Worm (Caenorhabditis elegans) whole organism, L1 larva: ENCODE measurements around the gene C25E10.13.

Source experiments
- C04F5.9 ChIP-seq: sonication (generic microtip); optimal IDR thresholded peaks from 2 replicates; lab custom pipeline; 2016; ENCODE audit warnings: missing genetic modification characterization, missing compliant biosample characterization
- C34B4.2 ChIP-seq: sonication (generic microtip); optimal IDR thresholded peaks from 2 replicates; lab custom pipeline; 2017; ENCODE audit warnings: mild to moderate bottlenecking, missing genetic modification characterization, missing compliant biosample characterization
- blmp-1 ChIP-seq: fragments of 150-350 bp; optimal IDR thresholded peaks from 2 replicates; lab custom pipeline; 2014; ENCODE audit warnings: missing biosample characterization, missing genetic modification characterization
- ceh-88 ChIP-seq: fragments of 200-800 bp; sonication (Bioruptor generic); IDR thresholded peaks from 2 replicates; pipeline ENCODE4 v1.3.6; 2022; ENCODE audit warnings: missing genetic modification characterization, missing compliant biosample characterization
- dsc-1 ChIP-seq: sonication (generic microtip); optimal IDR thresholded peaks from 2 replicates; lab custom pipeline; 2016; ENCODE audit warnings: mild to moderate bottlenecking, missing genetic modification characterization, missing compliant biosample characterization
- efl-1 ChIP-seq, 4 experiments: fragments of 150-350 bp; optimal IDR thresholded peaks in 3 of 4; peaks in 1 of 4; 1 replicate in 1 of 4; 2 replicates in 3 of 4; lab custom pipeline; 2014; ENCODE audit warnings: missing biosample characterization in 2 of 4, missing genetic modification characterization in 2 of 4, missing genetic modification reagents in 2 of 4
- elt-2 ChIP-seq: sonication (generic microtip); optimal IDR thresholded peaks from 2 replicates; lab custom pipeline; 2016; ENCODE audit warnings: missing genetic modification characterization, mild to moderate bottlenecking, inconsistent platforms, missing compliant biosample characterization, missing genetic modification reagents
- fkh-4 ChIP-seq: sonication (generic microtip); optimal IDR thresholded peaks from 2 replicates; lab custom pipeline; 2016; ENCODE audit warnings: missing compliant biosample characterization, missing genetic modification characterization, borderline replicate concordance
- fkh-8 ChIP-seq: sonication (generic microtip); optimal IDR thresholded peaks from 2 replicates; lab custom pipeline; 2016; ENCODE audit warnings: mild to moderate bottlenecking, missing genetic modification characterization, missing compliant biosample characterization
- fos-1 ChIP-seq: fragments of 150-350 bp; optimal IDR thresholded peaks from 2 replicates; lab custom pipeline; 2014; ENCODE audit warnings: missing biosample characterization, missing genetic modification characterization
- hlh-17 ChIP-seq: fragments of 200-800 bp; sonication (Bioruptor generic); optimal IDR thresholded peaks from 2 replicates; lab custom pipeline; 2018; ENCODE audit warnings: missing genetic modification characterization, mild to moderate bottlenecking, missing compliant biosample characterization, moderate library complexity, borderline replicate concordance
- hpl-2 ChIP-seq: fragments of 150-350 bp; optimal IDR thresholded peaks from 2 replicates; lab custom pipeline; 2014; ENCODE audit warnings: missing biosample characterization, missing genetic modification reagents, missing genetic modification characterization
- irx-1 ChIP-seq: sonication (generic microtip); optimal IDR thresholded peaks from 2 replicates; lab custom pipeline; 2016; ENCODE audit warnings: missing genetic modification characterization, missing compliant biosample characterization
- lin-13 ChIP-seq: fragments of 150-350 bp; optimal IDR thresholded peaks from 2 replicates; lab custom pipeline; 2014; ENCODE audit warnings: missing biosample characterization, missing genetic modification reagents, missing genetic modification characterization
- lin-14 ChIP-seq: fragments of 200-800 bp; sonication (Bioruptor generic); optimal IDR thresholded peaks from 2 replicates; lab custom pipeline; 2018; ENCODE audit warnings: mild to moderate bottlenecking, missing genetic modification characterization, moderate library complexity, missing compliant biosample characterization
- lin-15B ChIP-seq: fragments of 150-350 bp; sonication (generic microtip); optimal IDR thresholded peaks from 3 replicates; lab custom pipeline; 2014; ENCODE audit warnings: missing biosample characterization, missing genetic modification characterization
- lin-35 ChIP-seq, 2 experiments: fragments of 150-350 bp; optimal IDR thresholded peaks; 2 replicates each; lab custom pipeline; 2014; ENCODE audit warnings: missing biosample characterization in 2 of 2, missing genetic modification characterization in 2 of 2, missing genetic modification reagents in 2 of 2
- lsy-2 ChIP-seq, 2 experiments: fragments of 150-350 bp; optimal IDR thresholded peaks; 2 replicates each; lab custom pipeline; 2014; ENCODE audit warnings: missing biosample characterization in 2 of 2, missing genetic modification characterization in 2 of 2
- mab-9 ChIP-seq: fragments of 200-800 bp; sonication (Bioruptor generic); IDR thresholded peaks from 2 replicates; pipeline ENCODE4 v1.3.6; 2022; ENCODE audit warnings: missing genetic modification reagents, missing genetic modification characterization, missing compliant biosample characterization
- mdl-1 ChIP-seq, 2 experiments: fragments of 150-350 bp; optimal IDR thresholded peaks; 2 replicates each; lab custom pipeline; 2014 to 2017; ENCODE audit warnings: missing biosample characterization in 2 of 2, missing genetic modification characterization in 2 of 2, inconsistent platforms in 1 of 2
- nhr-19 ChIP-seq: fragments of 200-800 bp; sonication (Bioruptor generic); conservative IDR thresholded peaks from 2 replicates; pipeline ENCODE4 v1.3.6; 2022; ENCODE audit warnings: missing genetic modification characterization, missing compliant biosample characterization
- nhr-20 ChIP-seq: sonication (generic microtip); optimal IDR thresholded peaks from 2 replicates; lab custom pipeline; 2016; ENCODE audit warnings: mild to moderate bottlenecking, missing genetic modification characterization, missing compliant biosample characterization
- nhr-47 ChIP-seq: sonication (generic microtip); optimal IDR thresholded peaks from 2 replicates; lab custom pipeline; 2016; ENCODE audit warnings: mild to moderate bottlenecking, missing genetic modification characterization, moderate library complexity, missing compliant biosample characterization
- nhr-71 ChIP-seq: sonication (generic microtip); optimal IDR thresholded peaks from 2 replicates; lab custom pipeline; 2016; ENCODE audit warnings: mild to moderate bottlenecking, missing genetic modification characterization, moderate library complexity, missing compliant biosample characterization
- nhr-76 ChIP-seq: sonication (generic microtip); optimal IDR thresholded peaks from 2 replicates; lab custom pipeline; 2017; ENCODE audit warnings: missing biosample characterization, missing genetic modification characterization
- nhr-77 ChIP-seq: fragments of 150-350 bp; optimal IDR thresholded peaks from 2 replicates; lab custom pipeline; 2014; ENCODE audit warnings: missing biosample characterization, missing genetic modification characterization
- nhr-85 ChIP-seq: sonication (generic microtip); peaks from one replicate; lab custom pipeline; 2016; ENCODE audit warnings: missing genetic modification characterization, inconsistent platforms, missing compliant biosample characterization
- nhr-90 ChIP-seq: sonication (generic microtip); optimal IDR thresholded peaks from 2 replicates; lab custom pipeline; 2016; ENCODE audit warnings: mild to moderate bottlenecking, missing genetic modification characterization, missing compliant biosample characterization; ENCODE audit not compliant: poor library complexity
- pax-3 ChIP-seq: fragments of 200-800 bp; sonication (Bioruptor generic); optimal IDR thresholded peaks from 2 replicates; lab custom pipeline; 2018; ENCODE audit warnings: mild to moderate bottlenecking, missing genetic modification characterization, moderate library complexity, missing compliant biosample characterization
- swsn-7 ChIP-seq: sonication (generic microtip); optimal IDR thresholded peaks from 2 replicates; lab custom pipeline; 2016; ENCODE audit warnings: missing genetic modification characterization, missing compliant biosample characterization
- unc-30 ChIP-seq: sonication (generic microtip); optimal IDR thresholded peaks from 2 replicates; lab custom pipeline; 2017; ENCODE audit warnings: missing biosample characterization, missing genetic modification characterization
- unc-62 ChIP-seq: fragments of 150-350 bp; optimal IDR thresholded peaks from 2 replicates; lab custom pipeline; 2014; ENCODE audit warnings: missing biosample characterization, missing genetic modification reagents, missing genetic modification characterization

The C25E10.13 gene

DNA sequence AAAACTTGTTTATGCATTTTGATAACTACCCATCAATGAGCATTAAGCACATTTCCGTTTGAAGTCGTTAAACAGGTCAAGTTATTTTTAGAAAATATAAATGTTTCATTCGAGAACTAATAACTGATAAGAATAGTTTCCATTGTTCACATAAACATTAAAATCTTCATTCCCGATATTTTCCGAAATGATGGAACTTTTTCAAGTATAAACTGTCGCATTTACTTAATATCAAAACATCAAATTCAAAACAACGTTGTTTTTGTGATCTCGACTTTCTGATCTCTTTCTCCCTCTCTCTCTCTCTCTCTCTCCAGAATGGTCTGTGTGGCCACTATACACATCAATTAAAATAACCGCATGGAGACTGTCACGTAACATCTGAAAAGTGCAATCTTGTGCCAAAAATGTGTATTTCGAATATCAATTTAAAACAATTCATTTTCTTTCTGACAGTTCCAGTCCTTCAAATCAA lies 14.9 kb downstream of the C25E10.13 start (continued):
- TF ChIP-seq irx-1 (tag; lab: Kevin White, UChicago) (no peak), C04F5.9 (tag; lab: Kevin White, UChicago) (no peak), mab-9 (GFP tag; lab: Robert Waterston, UW) (no peak)

DNA sequence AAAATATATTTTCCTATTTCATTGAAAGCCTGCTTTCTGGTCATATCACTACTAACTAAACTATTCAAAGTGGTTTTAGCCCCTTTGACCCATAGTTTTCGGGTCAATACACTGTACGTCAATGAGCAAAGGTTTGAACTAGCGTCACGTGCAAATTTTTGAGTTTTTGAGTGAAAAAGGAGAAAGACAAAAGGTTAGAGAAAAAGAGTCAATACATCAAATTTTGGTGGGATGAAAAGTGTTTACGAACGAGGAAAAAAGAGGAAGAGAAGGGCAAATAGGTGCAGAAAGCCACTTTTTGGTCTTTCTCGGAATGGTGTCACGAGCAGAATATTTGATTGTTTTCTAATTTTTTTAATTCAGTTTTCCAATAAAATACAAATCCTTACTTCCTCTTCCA lies 16.3 kb downstream of the C25E10.13 start:
- TF ChIP-seq lin-35 (GFP tag; optimal IDR thresholded peaks at IDR 0.05; lab: Kevin White, UChicago), result peak in 1 of 2 experiments; percentile 16
- TF ChIP-seq fkh-8, result peak; percentile 42
- TF ChIP-seq nhr-20 (tag; lab: Kevin White, UChicago), result peak; percentile 46
- no peak for TF ChIP-seq hpl-2 (GFP tag; lab: Kevin White, UChicago)
- peak; percentile 38 for TF ChIP-seq nhr-90
- peak; percentile 7 for TF ChIP-seq dsc-1
- TF ChIP-seq elt-2 (tag; lab: Kevin White, UChicago), result peak; percentile 15
- no peak for TF ChIP-seq lin-15B (tag; lab: Kevin White, UChicago)
- peak; percentile 34 for TF ChIP-seq nhr-77
- no peak for TF ChIP-seq fkh-4 (tag; lab: Kevin White, UChicago)
- no peak for TF ChIP-seq ceh-88 (GFP tag; lab: Robert Waterston, UW)
- TF ChIP-seq lsy-2 (tag; optimal IDR thresholded peaks at IDR 0.05; lab: Kevin White, UChicago), result peak; percentile 4 to 35
- peak in 1 of 2 experiments; percentile 68 for TF ChIP-seq mdl-1 (tag; optimal IDR thresholded peaks at IDR 0.05; lab: Kevin White, UChicago)
- TF ChIP-seq nhr-19 (GFP tag; lab: Robert Waterston, UW), result peak; percentile 33; the same call in 1 of the 2 replicates
- peak; percentile 47 for TF ChIP-seq nhr-47 (tag; lab: Kevin White, UChicago)
- no peak for TF ChIP-seq efl-1 (optimal IDR thresholded peaks at IDR 0.05; lab: Kevin White, UChicago)
- peak in 1 of 2 experiments; percentile 87 for TF ChIP-seq efl-1 (GFP tag; optimal IDR thresholded peaks at IDR 0.05 in 1 of 2; lab: Kevin White, UChicago)
- peak; percentile 53 for TF ChIP-seq nhr-71 (tag; lab: Kevin White, UChicago)
- no peak for TF ChIP-seq unc-30 (tag; lab: Kevin White, UChicago)
- peak; percentile 18 for TF ChIP-seq lin-13 (GFP tag; lab: Kevin White, UChicago)
- no peak for TF ChIP-seq unc-62 (GFP tag; lab: Kevin White, UChicago)
- peak; percentile 44 for TF ChIP-seq lin-14

DNA sequence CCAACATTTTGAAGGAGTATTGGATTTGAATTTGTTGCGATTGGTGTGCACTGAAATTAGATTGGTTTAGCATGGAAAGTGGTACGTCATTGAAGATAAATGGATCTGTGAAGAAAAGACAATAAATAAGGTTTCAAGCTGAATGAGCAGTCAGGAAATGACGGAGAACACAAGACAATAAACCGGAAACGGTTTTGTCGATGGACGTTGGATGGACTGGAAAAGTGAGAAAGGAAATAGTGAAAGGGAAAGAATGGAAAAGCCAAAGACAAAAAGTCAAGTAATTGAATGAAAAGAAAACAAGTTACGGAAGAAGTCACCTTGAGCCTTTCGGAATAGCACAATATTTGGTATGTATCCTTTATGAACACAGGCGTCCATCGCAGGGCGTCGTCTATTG lies 16.8 kb downstream of the C25E10.13 start, which contains the start of gene T27E4.7:
Gene T27E4.7, minus strand, starts transcription at position 50 of the 400 bp plus-strand sequence.
- TF ChIP-seq efl-1 (optimal IDR thresholded peaks at IDR 0.05; lab: Kevin White, UChicago) (no peak), efl-1 (GFP tag; optimal IDR thresholded peaks at IDR 0.05 in 1 of 2; lab: Kevin White, UChicago) (peak in 1 of 2 experiments; percentile 86), C34B4.2 (no peak)

DNA sequence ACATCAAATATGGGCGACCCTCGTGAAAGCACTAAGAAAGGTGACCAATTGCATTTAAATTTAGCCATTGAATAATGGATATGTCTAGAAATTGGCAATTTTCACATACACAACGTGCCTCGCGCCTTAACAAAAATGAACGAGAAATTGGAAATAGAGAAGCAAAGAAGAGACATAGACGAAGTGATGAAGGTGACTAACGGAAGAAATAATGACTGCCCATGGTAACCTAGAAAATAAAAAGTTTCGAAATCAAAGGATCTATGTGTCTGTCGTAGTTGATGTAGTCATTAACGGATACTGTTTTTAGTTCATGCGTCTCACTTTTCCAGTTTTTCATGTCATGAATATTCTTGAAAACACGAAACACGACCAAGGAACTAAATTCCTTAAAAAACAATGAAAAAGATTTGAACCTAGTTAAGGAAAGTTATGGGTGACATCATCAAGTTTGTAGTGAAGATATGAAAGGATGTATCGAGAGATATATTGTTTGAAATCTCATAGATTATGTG lies 18.6 kb downstream of the C25E10.13 start:
- TF ChIP-seq pax-3 (tag; lab: Kevin White, UChicago), result no peak
- TF ChIP-seq hlh-17 (GFP tag; lab: Kevin White, UChicago), result no peak
- peak; percentile 32 for TF ChIP-seq lin-14
- peak; percentile 3 for TF ChIP-seq fos-1 (tag; lab: Kevin White, UChicago)
- no peak for TF ChIP-seq swsn-7 (tag; lab: Kevin White, UChicago)
- TF ChIP-seq efl-1 (optimal IDR thresholded peaks at IDR 0.05; lab: Kevin White, UChicago), result no peak
- TF ChIP-seq efl-1 (GFP tag; optimal IDR thresholded peaks at IDR 0.05 in 1 of 2; lab: Kevin White, UChicago), result peak in 1 of 2 experiments; percentile 73
- TF ChIP-seq nhr-76 (tag; lab: Kevin White, UChicago), result no peak
- peak; percentile 25 for TF ChIP-seq blmp-1 (tag; lab: Kevin White, UChicago)
- TF ChIP-seq nhr-85 (tag; lab: Kevin White, UChicago), result peak; percentile 90
